Fruit fly (Drosophila melanogaster): ENCODE measurements around the gene cac.

- TF ChIP-seq psq (optimal IDR thresholded peaks at IDR 0.05) (no peak), pan (optimal IDR thresholded peaks at IDR 0.05) (no peak)
Measured at dm6 chrX:11884134-11884533, 100.8 kb downstream of the cac start.

All from whole organism.